Worm (Caenorhabditis elegans) whole organism, young adult: ENCODE data around the gene fbxb-106.

Experiments
- B0261.1 ChIP-seq: sonication (generic microtip); optimal IDR thresholded peaks from 2 replicates; lab custom pipeline; 2016; ENCODE audit warnings: mild to moderate bottlenecking, missing genetic modification characterization, moderate library complexity, missing compliant biosample characterization
- ama-1 ChIP-seq, 3 experiments: fragments of 150-350 bp in 1 of 3; sonication (generic microtip) in 2 of 3; optimal IDR thresholded peaks; 2 replicates each; lab custom pipeline; 2014 to 2018; ENCODE audit warnings: missing biosample characterization in 2 of 3, missing genetic modification characterization in 2 of 3, missing genetic modification reagents in 2 of 3
- efl-1 ChIP-seq: fragments of 150-350 bp; optimal IDR thresholded peaks from 2 replicates; lab custom pipeline; 2014; ENCODE audit warnings: missing biosample characterization, missing genetic modification reagents, missing genetic modification characterization
- ets-4 ChIP-seq: fragments of 200-800 bp; sonication (Bioruptor generic); optimal IDR thresholded peaks from 2 replicates; lab custom pipeline; 2018; ENCODE audit warnings: mild to moderate bottlenecking, missing genetic modification characterization, missing compliant biosample characterization
- him-1 ChIP-seq: sonication (generic microtip); optimal IDR thresholded peaks from 2 replicates; lab custom pipeline; 2016; ENCODE audit warnings: missing genotype, missing genetic modification reagents, missing genetic modification characterization, missing compliant biosample characterization
- lin-54 ChIP-seq: fragments of 200-800 bp; sonication (Bioruptor generic); optimal IDR thresholded peaks from 2 replicates; lab custom pipeline; 2018; ENCODE audit warnings: mild to moderate bottlenecking, missing genetic modification characterization, missing compliant biosample characterization
- madf-10 ChIP-seq: sonication (generic microtip); optimal IDR thresholded peaks from 2 replicates; lab custom pipeline; 2016; ENCODE audit warnings: mild to moderate bottlenecking, missing genetic modification characterization, missing compliant biosample characterization
- madf-6 ChIP-seq: fragments of 200-800 bp; sonication (Bioruptor generic); IDR thresholded peaks from 2 replicates; pipeline ENCODE4 v1.3.6; 2022; ENCODE audit warnings: missing genetic modification reagents, missing genetic modification characterization, missing compliant biosample characterization
- pha-4 ChIP-seq: fragments of 150-350 bp; sonication (generic microtip); optimal IDR thresholded peaks from 2 replicates; lab custom pipeline; 2014; ENCODE audit warnings: missing biosample characterization, missing genetic modification reagents, missing genetic modification characterization
- snpc-1.1 ChIP-seq: sonication (generic microtip); optimal IDR thresholded peaks from 2 replicates; lab custom pipeline; 2017; ENCODE audit warnings: missing genetic modification characterization, mild to moderate bottlenecking, missing compliant biosample characterization, antibody characterized with exemption, moderate library complexity, missing genotype, missing genetic modification reagents; ENCODE audit not compliant: insufficient read depth
- snpc-4 ChIP-seq, 5 experiments: fragments of 150-350 bp in 1 of 5; sonication (generic microtip) in 4 of 5; optimal IDR thresholded peaks; 2 replicates each; lab custom pipeline; 2014 to 2018; ENCODE audit warnings: missing genetic modification characterization in 5 of 5, missing biosample characterization in 3 of 5, antibody characterized with exemption in 2 of 5, mild to moderate bottlenecking in 2 of 5, missing compliant biosample characterization in 2 of 5, missing genotype in 2 of 5, moderate library complexity in 2 of 5, missing genetic modification reagents in 1 of 5
- tbp1 ChIP-seq: fragments of 200-800 bp; sonication (Bioruptor generic); optimal IDR thresholded peaks from 2 replicates; lab custom pipeline; 2018; ENCODE audit warnings: mild to moderate bottlenecking, missing genetic modification characterization, missing compliant biosample characterization

DNA sequence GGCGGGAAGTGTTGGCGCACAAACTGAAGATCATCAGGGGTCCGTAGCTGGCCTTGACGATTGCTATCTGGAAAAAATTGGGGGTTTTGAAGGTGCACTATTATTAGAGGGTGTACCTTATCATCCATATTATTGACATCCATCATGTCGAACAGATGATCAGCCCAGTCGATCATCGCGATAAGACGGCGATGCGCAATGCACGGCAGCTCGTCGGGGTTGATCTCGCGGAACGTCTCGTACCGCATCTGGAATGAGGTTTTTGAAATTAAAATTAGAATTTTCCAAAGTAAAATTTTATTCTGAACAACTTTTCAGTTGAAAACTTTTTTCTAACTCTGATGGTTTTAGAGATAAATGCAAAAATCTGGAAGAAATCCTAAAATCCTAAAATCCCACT, 35.7 kb downstream of the fbxb-106 start:
- TF ChIP-seq ets-4, result no peak
- TF ChIP-seq madf-6 (GFP tag; lab: Robert Waterston, UW), result no peak
- no peak for TF ChIP-seq him-1 (tag; lab: Kevin White, UChicago)
- TF ChIP-seq efl-1 (GFP tag; lab: Kevin White, UChicago), result no peak
- no peak for TF ChIP-seq tbp1 (GFP tag; lab: Kevin White, UChicago)
- no peak for TF ChIP-seq madf-10 (tag; lab: Kevin White, UChicago)
- no peak for TF ChIP-seq pha-4
- TF ChIP-seq snpc-4 (GFP tag; optimal IDR thresholded peaks at IDR 0.05; lab: Kevin White, UChicago), result no peak
- TF ChIP-seq snpc-4 (tag; optimal IDR thresholded peaks at IDR 0.05; lab: Kevin White, UChicago), result no peak
- TF ChIP-seq snpc-1.1 (tag; lab: Kevin White, UChicago), result no peak
- TF ChIP-seq ama-1 (optimal IDR thresholded peaks at IDR 0.05; lab: Kevin White, UChicago), result no peak
- no peak for TF ChIP-seq ama-1 (GFP tag; optimal IDR thresholded peaks at IDR 0.05; lab: Kevin White, UChicago)
- TF ChIP-seq B0261.1, result no peak
- no peak for TF ChIP-seq lin-54 (GFP tag; lab: Kevin White, UChicago)
